Worm (Caenorhabditis elegans): ENCODE data around the gene T17H7.7.

DNA sequence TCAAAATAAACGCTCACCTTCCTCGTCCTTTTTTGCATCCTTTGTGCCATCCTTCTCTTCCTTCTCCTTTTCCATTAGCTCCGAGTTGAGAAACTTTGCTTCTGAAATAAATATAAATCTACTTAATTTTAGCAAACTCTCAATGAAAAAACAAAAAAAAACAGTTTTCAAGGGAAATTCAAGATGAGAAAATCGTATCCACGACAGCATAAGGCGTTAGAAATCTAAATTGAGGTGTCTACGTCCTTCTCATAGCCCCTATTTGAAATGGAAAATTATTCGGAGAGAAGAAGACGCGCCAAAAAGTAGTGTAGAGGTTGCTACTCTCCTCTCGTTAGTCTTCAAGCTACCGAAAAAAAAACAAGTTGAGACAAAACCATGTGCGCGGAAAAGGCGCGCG lies 5.6 kb downstream of the T17H7.7 start, which contains the start of gene pat-12:
- TF ChIP-seq ceh-16 (tag; optimal IDR thresholded peaks at IDR 0.05): no peak
- no peak for TF ChIP-seq nhr-25 (tag; optimal IDR thresholded peaks at IDR 0.05)
- TF ChIP-seq fos-1 (tag; optimal IDR thresholded peaks at IDR 0.05): no peak
- no peak for TF ChIP-seq egl-27 (tag; optimal IDR thresholded peaks at IDR 0.05)
